Worm (Caenorhabditis elegans): ENCODE data around the gene clec-162.
"Not testable (repeated sequence)": the region's sequence is repeated elsewhere in the genome, so short reads cannot be mapped to it uniquely, and the experiment has no call there.

clec-162 gene

ce11 chrIII:9695379-9695778 is 29.6 kb downstream of the clec-162 start:
- peak; percentile 10 for TF ChIP-seq F13C5.2 (tag; optimal IDR thresholded peaks at IDR 0.05)
- TF ChIP-seq scrt-1 (GFP tag; IDR thresholded peaks at IDR 0.05) = no peak

- TF ChIP-seq sea-1 (GFP tag; conservative IDR thresholded peaks at IDR 0.05) = no peak
- no peak for TF ChIP-seq hmg-4 (GFP tag; optimal IDR thresholded peaks at IDR 0.05)
- TF ChIP-seq flt-1 (GFP tag; IDR thresholded peaks at IDR 0.05) = no peak
- TF ChIP-seq hnd-1 (tag; optimal IDR thresholded peaks at IDR 0.05) = no peak
- no peak for TF ChIP-seq aly-1 (tag; optimal IDR thresholded peaks at IDR 0.05)
- TF ChIP-seq tbx-37 (GFP tag; conservative IDR thresholded peaks at IDR 0.05) = no peak
- no peak for TF ChIP-seq F13C5.2 (tag; optimal IDR thresholded peaks at IDR 0.05)
- TF ChIP-seq tra-4 (tag; optimal IDR thresholded peaks at IDR 0.05) = no peak
- no peak for TF ChIP-seq ceh-13 (GFP tag; optimal IDR thresholded peaks at IDR 0.05)
- TF ChIP-seq B0310.2 (tag; optimal IDR thresholded peaks at IDR 0.05) = no peak
- no peak for TF ChIP-seq ets-7 (tag; optimal IDR thresholded peaks at IDR 0.05)
- no peak for TF ChIP-seq ama-1 (optimal IDR thresholded peaks at IDR 0.05)
- no peak for TF ChIP-seq hmbx-1 (tag; optimal IDR thresholded peaks at IDR 0.05)
- no peak for TF ChIP-seq scrt-1 (GFP tag; IDR thresholded peaks at IDR 0.05)
- TF ChIP-seq tbx-11 (GFP tag; IDR thresholded peaks at IDR 0.05) = no peak
- TF ChIP-seq ceh-36 (tag; optimal IDR thresholded peaks at IDR 0.05) = no peak
- no peak for TF ChIP-seq pes-1 (GFP tag; IDR thresholded peaks at IDR 0.05)
These were observed 30.5 kb downstream of the clec-162 start, which contains the start of gene set-3 for ce11 chrIII:9694474-9694873. Gene set-3, minus strand, starts transcription at chrIII:9694574.

ce11 chrIII:9690044-9690443 is 35.0 kb downstream of the clec-162 start, which contains the start of gene best-5:
Gene best-5, minus strand, starts transcription at chrIII:9690253.
- TF ChIP-seq tra-4 (tag; optimal IDR thresholded peaks at IDR 0.05) (no peak), hnd-1 (tag; optimal IDR thresholded peaks at IDR 0.05) (no peak), ceh-36 (tag; optimal IDR thresholded peaks at IDR 0.05) (no peak), aly-1 (tag; optimal IDR thresholded peaks at IDR 0.05) (no peak), tbx-11 (GFP tag; IDR thresholded peaks at IDR 0.05) (no peak), ets-7 (tag; optimal IDR thresholded peaks at IDR 0.05) (no peak), B0310.2 (tag; optimal IDR thresholded peaks at IDR 0.05) (no peak), hmg-4 (GFP tag; optimal IDR thresholded peaks at IDR 0.05) (no peak), hmbx-1 (tag; optimal IDR thresholded peaks at IDR 0.05) (no peak), ama-1 (optimal IDR thresholded peaks at IDR 0.05) (no peak), tbx-37 (GFP tag; conservative IDR thresholded peaks at IDR 0.05) (no peak), F13C5.2 (tag; optimal IDR thresholded peaks at IDR 0.05) (no peak), sea-1 (GFP tag; conservative IDR thresholded peaks at IDR 0.05) (no peak), flt-1 (GFP tag; IDR thresholded peaks at IDR 0.05) (no peak), scrt-1 (GFP tag; IDR thresholded peaks at IDR 0.05) (no peak), pes-1 (GFP tag; IDR thresholded peaks at IDR 0.05) (no peak), ceh-13 (GFP tag; optimal IDR thresholded peaks at IDR 0.05) (no peak)

ce11 chrIII:9689377-9689776 is 35.6 kb downstream of the clec-162 start:
- TF ChIP-seq pes-1 (GFP tag; IDR thresholded peaks at IDR 0.05) = no peak

- TF ChIP-seq hmbx-1 (tag; optimal IDR thresholded peaks at IDR 0.05) (no peak), F13C5.2 (tag; optimal IDR thresholded peaks at IDR 0.05) (no peak), flt-1 (GFP tag; IDR thresholded peaks at IDR 0.05) (no peak), tra-4 (tag; optimal IDR thresholded peaks at IDR 0.05) (no peak), sea-1 (GFP tag; conservative IDR thresholded peaks at IDR 0.05) (no peak)
These were observed 39.1 kb downstream of the clec-162 start, which contains the start of gene C07A9.10 for ce11 chrIII:9685959-9686358. Gene C07A9.10, minus strand, starts transcription at chrIII:9686059.

- TF ChIP-seq scrt-1 (GFP tag; IDR thresholded peaks at IDR 0.05); hmg-4 (GFP tag; optimal IDR thresholded peaks at IDR 0.05); pes-1 (GFP tag; IDR thresholded peaks at IDR 0.05): not testable (repeated sequence)
These were observed 42.3 kb downstream of the clec-162 start, which contains the start of gene C07A9.5 for ce11 chrIII:9682729-9683128. Gene C07A9.5, minus strand, starts transcription at chrIII:9682829.

ce11 chrIII:9681206-9681605 is 43.8 kb downstream of the clec-162 start, which contains the start of gene C07A9.13:
Gene C07A9.13, minus strand, starts transcription at chrIII:9681306.
- not testable (repeated sequence) for TF ChIP-seq ama-1 (optimal IDR thresholded peaks at IDR 0.05); flt-1 (GFP tag; IDR thresholded peaks at IDR 0.05); ets-7 (tag; optimal IDR thresholded peaks at IDR 0.05)

ce11 chrIII:9678819-9679218 is 46.2 kb downstream of the clec-162 start, which contains the start of gene ugt-60:
Gene ugt-60, minus strand, starts transcription at chrIII:9679051.
- TF ChIP-seq ceh-36 (tag; optimal IDR thresholded peaks at IDR 0.05) = no peak
- no peak for TF ChIP-seq hmg-4 (GFP tag; optimal IDR thresholded peaks at IDR 0.05)
- TF ChIP-seq sea-1 (GFP tag; conservative IDR thresholded peaks at IDR 0.05) = no peak
- no peak for TF ChIP-seq flt-1 (GFP tag; IDR thresholded peaks at IDR 0.05)
- no peak for TF ChIP-seq scrt-1 (GFP tag; IDR thresholded peaks at IDR 0.05)
- TF ChIP-seq ets-7 (tag; optimal IDR thresholded peaks at IDR 0.05) = no peak
- TF ChIP-seq ama-1 (optimal IDR thresholded peaks at IDR 0.05) = no peak
- TF ChIP-seq tbx-11 (GFP tag; IDR thresholded peaks at IDR 0.05) = no peak
- no peak for TF ChIP-seq F13C5.2 (tag; optimal IDR thresholded peaks at IDR 0.05)
- no peak for TF ChIP-seq tbx-37 (GFP tag; conservative IDR thresholded peaks at IDR 0.05)
- TF ChIP-seq hnd-1 (tag; optimal IDR thresholded peaks at IDR 0.05) = no peak
- no peak for TF ChIP-seq hmbx-1 (tag; optimal IDR thresholded peaks at IDR 0.05)
- no peak for TF ChIP-seq aly-1 (tag; optimal IDR thresholded peaks at IDR 0.05)
- no peak for TF ChIP-seq pes-1 (GFP tag; IDR thresholded peaks at IDR 0.05)
- no peak for TF ChIP-seq B0310.2 (tag; optimal IDR thresholded peaks at IDR 0.05)
- no peak for TF ChIP-seq tra-4 (tag; optimal IDR thresholded peaks at IDR 0.05)
